Worm (Caenorhabditis elegans) whole organism, L1 larva: ENCODE results near the gene F21D12.3.

Experiments
- Y116A8C.19 ChIP-seq: sonication (generic microtip); optimal IDR thresholded peaks from 2 replicates; lab custom pipeline; 2016; ENCODE audit warnings: missing compliant biosample characterization, missing genetic modification characterization, borderline replicate concordance
- aly-2 ChIP-seq: fragments of 150-350 bp; optimal IDR thresholded peaks from 2 replicates; lab custom pipeline; 2014; ENCODE audit warnings: missing biosample characterization, missing genetic modification characterization
- blmp-1 ChIP-seq: fragments of 150-350 bp; optimal IDR thresholded peaks from 2 replicates; lab custom pipeline; 2014; ENCODE audit warnings: missing biosample characterization, missing genetic modification characterization
- ceh-8 ChIP-seq: fragments of 200-800 bp; sonication (Bioruptor generic); optimal IDR thresholded peaks from 2 replicates; lab custom pipeline; 2018; ENCODE audit warnings: mild to moderate bottlenecking, missing genetic modification characterization, moderate library complexity, missing compliant biosample characterization
- ceh-82 ChIP-seq, 3 experiments: fragments of 150-350 bp in 1 of 3; sonication (generic microtip) in 2 of 3; optimal IDR thresholded peaks; 2 replicates each; lab custom pipeline; 2014 to 2017; ENCODE audit warnings: missing biosample characterization in 3 of 3, missing genetic modification characterization in 3 of 3
- ces-1 ChIP-seq: fragments of 150-350 bp; optimal IDR thresholded peaks from 2 replicates; lab custom pipeline; 2014; ENCODE audit warnings: missing biosample characterization, missing genetic modification reagents, missing genetic modification characterization
- dsc-1 ChIP-seq: sonication (generic microtip); optimal IDR thresholded peaks from 2 replicates; lab custom pipeline; 2016; ENCODE audit warnings: mild to moderate bottlenecking, missing genetic modification characterization, missing compliant biosample characterization
- efl-1 ChIP-seq, 4 experiments: fragments of 150-350 bp; optimal IDR thresholded peaks in 3 of 4; peaks in 1 of 4; 1 replicate in 1 of 4; 2 replicates in 3 of 4; lab custom pipeline; 2014; ENCODE audit warnings: missing biosample characterization in 2 of 4, missing genetic modification characterization in 2 of 4, missing genetic modification reagents in 2 of 4
- efl-3 ChIP-seq: fragments of 200-800 bp; sonication (Bioruptor generic); optimal IDR thresholded peaks from 2 replicates; lab custom pipeline; 2018; ENCODE audit warnings: mild to moderate bottlenecking, missing genetic modification characterization, missing compliant biosample characterization
- egl-13 ChIP-seq: sonication (generic microtip); optimal IDR thresholded peaks from 2 replicates; lab custom pipeline; 2016; ENCODE audit warnings: missing genotype, missing genetic modification reagents, missing genetic modification characterization, missing compliant biosample characterization
- ets-5 ChIP-seq: fragments of 200-800 bp; sonication (Bioruptor generic); IDR thresholded peaks from 2 replicates; pipeline ENCODE4 v1.3.6; 2022; ENCODE audit warnings: missing genetic modification characterization, missing compliant biosample characterization
- fkh-4 ChIP-seq: sonication (generic microtip); optimal IDR thresholded peaks from 2 replicates; lab custom pipeline; 2016; ENCODE audit warnings: missing compliant biosample characterization, missing genetic modification characterization, borderline replicate concordance
- fos-1 ChIP-seq: fragments of 150-350 bp; optimal IDR thresholded peaks from 2 replicates; lab custom pipeline; 2014; ENCODE audit warnings: missing biosample characterization, missing genetic modification characterization
- hlh-17 ChIP-seq: fragments of 200-800 bp; sonication (Bioruptor generic); optimal IDR thresholded peaks from 2 replicates; lab custom pipeline; 2018; ENCODE audit warnings: missing genetic modification characterization, mild to moderate bottlenecking, missing compliant biosample characterization, moderate library complexity, borderline replicate concordance
- hlh-4 ChIP-seq: sonication (generic microtip); optimal IDR thresholded peaks from 2 replicates; lab custom pipeline; 2016; ENCODE audit warnings: mild to moderate bottlenecking, missing genetic modification characterization, missing compliant biosample characterization
- hpl-2 ChIP-seq: fragments of 150-350 bp; optimal IDR thresholded peaks from 2 replicates; lab custom pipeline; 2014; ENCODE audit warnings: missing biosample characterization, missing genetic modification reagents, missing genetic modification characterization
- irx-1 ChIP-seq: sonication (generic microtip); optimal IDR thresholded peaks from 2 replicates; lab custom pipeline; 2016; ENCODE audit warnings: missing genetic modification characterization, missing compliant biosample characterization
- jun-1 ChIP-seq: fragments of 150-350 bp; optimal IDR thresholded peaks from 2 replicates; lab custom pipeline; 2014; ENCODE audit warnings: missing biosample characterization, missing genetic modification reagents, missing genetic modification characterization
- lin-14 ChIP-seq: fragments of 200-800 bp; sonication (Bioruptor generic); optimal IDR thresholded peaks from 2 replicates; lab custom pipeline; 2018; ENCODE audit warnings: mild to moderate bottlenecking, missing genetic modification characterization, moderate library complexity, missing compliant biosample characterization
- lin-15B ChIP-seq: fragments of 150-350 bp; sonication (generic microtip); optimal IDR thresholded peaks from 3 replicates; lab custom pipeline; 2014; ENCODE audit warnings: missing biosample characterization, missing genetic modification characterization
- lsy-2 ChIP-seq, 2 experiments: fragments of 150-350 bp; optimal IDR thresholded peaks; 2 replicates each; lab custom pipeline; 2014; ENCODE audit warnings: missing biosample characterization in 2 of 2, missing genetic modification characterization in 2 of 2
- mdl-1 ChIP-seq, 2 experiments: fragments of 150-350 bp; optimal IDR thresholded peaks; 2 replicates each; lab custom pipeline; 2014 to 2017; ENCODE audit warnings: missing biosample characterization in 2 of 2, missing genetic modification characterization in 2 of 2, inconsistent platforms in 1 of 2
- mep-1 ChIP-seq: fragments of 150-350 bp; optimal IDR thresholded peaks from 2 replicates; lab custom pipeline; 2014; ENCODE audit warnings: missing biosample characterization, missing genetic modification characterization
- nhr-19 ChIP-seq: fragments of 200-800 bp; sonication (Bioruptor generic); conservative IDR thresholded peaks from 2 replicates; pipeline ENCODE4 v1.3.6; 2022; ENCODE audit warnings: missing genetic modification characterization, missing compliant biosample characterization
- nhr-28 ChIP-seq: fragments of 150-350 bp; optimal IDR thresholded peaks from 2 replicates; lab custom pipeline; 2014; ENCODE audit warnings: missing biosample characterization, missing genetic modification characterization
- nhr-47 ChIP-seq: sonication (generic microtip); optimal IDR thresholded peaks from 2 replicates; lab custom pipeline; 2016; ENCODE audit warnings: mild to moderate bottlenecking, missing genetic modification characterization, moderate library complexity, missing compliant biosample characterization
- nhr-76 ChIP-seq: sonication (generic microtip); optimal IDR thresholded peaks from 2 replicates; lab custom pipeline; 2017; ENCODE audit warnings: missing biosample characterization, missing genetic modification characterization
- nhr-84 ChIP-seq: sonication (generic microtip); optimal IDR thresholded peaks from 2 replicates; lab custom pipeline; 2017; ENCODE audit warnings: missing biosample characterization, missing genetic modification characterization
- nhr-90 ChIP-seq: sonication (generic microtip); optimal IDR thresholded peaks from 2 replicates; lab custom pipeline; 2016; ENCODE audit warnings: mild to moderate bottlenecking, missing genetic modification characterization, missing compliant biosample characterization; ENCODE audit not compliant: poor library complexity
- pag-3 ChIP-seq: sonication (generic microtip); optimal IDR thresholded peaks from 2 replicates; lab custom pipeline; 2017; ENCODE audit warnings: missing genetic modification characterization, mild to moderate bottlenecking, missing compliant biosample characterization, antibody characterized with exemption, borderline replicate concordance; ENCODE audit not compliant: insufficient read depth
- pax-3 ChIP-seq: fragments of 200-800 bp; sonication (Bioruptor generic); optimal IDR thresholded peaks from 2 replicates; lab custom pipeline; 2018; ENCODE audit warnings: mild to moderate bottlenecking, missing genetic modification characterization, moderate library complexity, missing compliant biosample characterization
- pqm-1 ChIP-seq: sonication (generic microtip); optimal IDR thresholded peaks from 3 replicates; lab custom pipeline; 2017; ENCODE audit warnings: missing biosample characterization, missing genetic modification characterization
- skn-1 ChIP-seq: fragments of 150-350 bp; optimal IDR thresholded peaks from 2 replicates; lab custom pipeline; 2014; ENCODE audit warnings: missing biosample characterization, missing genetic modification characterization
- snpc-4 ChIP-seq: fragments of 150-350 bp; optimal IDR thresholded peaks from 2 replicates; lab custom pipeline; 2014; ENCODE audit warnings: missing biosample characterization, missing genetic modification characterization
- snu-23 ChIP-seq: sonication (generic microtip); optimal IDR thresholded peaks from 2 replicates; lab custom pipeline; 2016; ENCODE audit warnings: missing genetic modification characterization, missing compliant biosample characterization
- sox-4 ChIP-seq: sonication (generic microtip); optimal IDR thresholded peaks from 2 replicates; lab custom pipeline; 2016; ENCODE audit warnings: missing genetic modification characterization, missing compliant biosample characterization
- sup-37 ChIP-seq: fragments of 200-800 bp; sonication (Bioruptor generic); optimal IDR thresholded peaks from 2 replicates; lab custom pipeline; 2018; ENCODE audit warnings: mild to moderate bottlenecking, missing genetic modification characterization, missing compliant biosample characterization
- tlp-1 ChIP-seq: fragments of 150-350 bp; optimal IDR thresholded peaks from 2 replicates; lab custom pipeline; 2014; ENCODE audit warnings: missing biosample characterization, missing genetic modification characterization
- unc-130 ChIP-seq: fragments of 150-350 bp; optimal IDR thresholded peaks from 2 replicates; lab custom pipeline; 2017; ENCODE audit warnings: missing biosample characterization, missing genetic modification characterization, inconsistent platforms
- unc-30 ChIP-seq: sonication (generic microtip); optimal IDR thresholded peaks from 2 replicates; lab custom pipeline; 2017; ENCODE audit warnings: missing biosample characterization, missing genetic modification characterization
- unc-62 ChIP-seq: fragments of 150-350 bp; optimal IDR thresholded peaks from 2 replicates; lab custom pipeline; 2014; ENCODE audit warnings: missing biosample characterization, missing genetic modification reagents, missing genetic modification characterization
- unc-86 ChIP-seq: sonication (generic microtip); optimal IDR thresholded peaks from 2 replicates; lab custom pipeline; 2016; ENCODE audit warnings: missing genetic modification characterization, missing compliant biosample characterization
- vab-15 ChIP-seq: sonication (generic microtip); optimal IDR thresholded peaks from 2 replicates; lab custom pipeline; 2017; ENCODE audit warnings: missing genotype, mild to moderate bottlenecking, missing genetic modification characterization, missing compliant biosample characterization
- xbp-1 ChIP-seq: sonication (generic microtip); optimal IDR thresholded peaks from 2 replicates; lab custom pipeline; 2016; ENCODE audit warnings: missing genetic modification characterization, missing compliant biosample characterization
- zip-4 ChIP-seq: fragments of 200-800 bp; sonication (Bioruptor generic); optimal IDR thresholded peaks from 2 replicates; lab custom pipeline; 2018; ENCODE audit warnings: mild to moderate bottlenecking, missing genetic modification characterization, moderate library complexity, missing compliant biosample characterization
- ztf-4 ChIP-seq: fragments of 150-350 bp; optimal IDR thresholded peaks from 2 replicates; lab custom pipeline; 2014; ENCODE audit warnings: missing biosample characterization, missing genetic modification characterization

F21D12.3 gene

ce11 chrII:7353027-7353426 is 29.2 kb upstream of the F21D12.3 start:
- TF ChIP-seq ets-5 (GFP tag; lab: Robert Waterston, UW) (no peak), efl-1 (optimal IDR thresholded peaks at IDR 0.05; lab: Kevin White, UChicago) (peak in 1 of 2 experiments; percentile 2), efl-1 (GFP tag; optimal IDR thresholded peaks at IDR 0.05 in 1 of 2; lab: Kevin White, UChicago) (peak in 1 of 2 experiments; percentile 20), efl-3 (GFP tag; lab: Kevin White, UChicago) (no peak), fkh-4 (tag; lab: Kevin White, UChicago) (no peak)
- TF ChIP-seq, all 84 proteins: peak for 1

- no peak for TF ChIP-seq vab-15 (tag; lab: Kevin White, UChicago)
- TF ChIP-seq nhr-47 (tag; lab: Kevin White, UChicago) = no peak
- no peak for TF ChIP-seq nhr-76
- TF ChIP-seq lsy-2 (tag; optimal IDR thresholded peaks at IDR 0.05; lab: Kevin White, UChicago) = no peak
- no peak for TF ChIP-seq irx-1 (tag; lab: Kevin White, UChicago)
- no peak for TF ChIP-seq snpc-4 (tag; lab: Kevin White, UChicago)
- no peak for TF ChIP-seq nhr-90 (tag; lab: Kevin White, UChicago)
- no peak for TF ChIP-seq ceh-82 (tag; optimal IDR thresholded peaks at IDR 0.05; lab: Kevin White, UChicago)
- TF ChIP-seq lin-14 (GFP tag; lab: Kevin White, UChicago) = peak; percentile 23
- no peak for TF ChIP-seq sup-37 (GFP tag; lab: Kevin White, UChicago)
- TF ChIP-seq nhr-28 = no peak
- TF ChIP-seq fos-1 (tag; lab: Kevin White, UChicago) = no peak
- no peak for TF ChIP-seq ces-1 (GFP tag; lab: Kevin White, UChicago)
- TF ChIP-seq nhr-19 (GFP tag; lab: Robert Waterston, UW) = no peak
- no peak for TF ChIP-seq hlh-17 (GFP tag; lab: Kevin White, UChicago)
- TF ChIP-seq pag-3 = no peak
- TF ChIP-seq hlh-4 = no peak
- no peak for TF ChIP-seq jun-1 (tag; lab: Kevin White, UChicago)
- peak; percentile 24 for TF ChIP-seq mep-1
- no peak for TF ChIP-seq unc-62 (GFP tag; lab: Kevin White, UChicago)
- no peak for TF ChIP-seq ceh-8
- no peak for TF ChIP-seq aly-2 (tag; lab: Kevin White, UChicago)
- TF ChIP-seq pqm-1 (tag; lab: Kevin White, UChicago) = no peak
- TF ChIP-seq unc-130 (tag; lab: Kevin White, UChicago) = no peak
- TF ChIP-seq ztf-4 (tag; lab: Kevin White, UChicago) = no peak
- no peak for TF ChIP-seq egl-13
- TF ChIP-seq xbp-1 (tag; lab: Kevin White, UChicago) = peak; percentile 100
- TF ChIP-seq blmp-1 (tag; lab: Kevin White, UChicago) = peak; percentile 79
Observed at ce11 chrII:7352507-7352906, 28.7 kb upstream of the F21D12.3 start, which contains the start of gene hsp-4. hsp-4 (minus strand) TSS chrII:7352645.

DNA sequence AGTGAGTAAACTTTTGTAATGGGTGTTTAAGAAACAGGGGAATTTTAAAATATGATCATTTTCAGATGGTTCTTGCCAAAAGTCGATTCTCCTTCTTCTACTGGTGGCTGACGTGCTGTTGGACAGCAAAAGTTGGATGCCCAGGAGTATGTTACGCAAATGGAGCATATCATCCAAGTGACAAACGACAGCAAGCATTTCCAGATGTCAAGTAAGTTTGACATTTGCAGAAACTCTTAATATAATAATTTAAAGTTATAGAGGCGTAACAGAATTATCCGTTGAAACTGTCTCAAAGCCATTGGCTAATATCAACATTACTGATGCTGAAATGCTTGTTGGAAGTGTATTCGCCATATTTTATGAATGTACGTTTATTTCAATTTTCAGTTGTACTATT is 24.2 kb upstream of the F21D12.3 start:
- no peak for TF ChIP-seq tlp-1 (tag; lab: Kevin White, UChicago)
- no peak for TF ChIP-seq snu-23 (GFP tag; lab: Kevin White, UChicago)
- no peak for TF ChIP-seq efl-1 (optimal IDR thresholded peaks at IDR 0.05; lab: Kevin White, UChicago)
- TF ChIP-seq efl-1 (GFP tag; optimal IDR thresholded peaks at IDR 0.05 in 1 of 2; lab: Kevin White, UChicago) = peak in 1 of 2 experiments; percentile 80

- TF ChIP-seq snpc-4 (tag; lab: Kevin White, UChicago) (no peak), nhr-84 (tag; lab: Kevin White, UChicago) (peak; percentile 34), sox-4 (tag; lab: Kevin White, UChicago) (no peak), unc-86 (tag; lab: Kevin White, UChicago) (no peak), irx-1 (tag; lab: Kevin White, UChicago) (no peak), jun-1 (tag; lab: Kevin White, UChicago) (no peak), aly-2 (tag; lab: Kevin White, UChicago) (no peak), unc-30 (no peak), ceh-8 (no peak), fos-1 (tag; lab: Kevin White, UChicago) (no peak), dsc-1 (tag; lab: Kevin White, UChicago) (peak; percentile 22), tlp-1 (tag; lab: Kevin White, UChicago) (no peak), snu-23 (GFP tag; lab: Kevin White, UChicago) (no peak), zip-4 (GFP tag; lab: Kevin White, UChicago) (peak; percentile 9), unc-62 (GFP tag; lab: Kevin White, UChicago) (no peak), pax-3 (no peak), xbp-1 (tag; lab: Kevin White, UChicago) (no peak), lin-15B (no peak), Y116A8C.19 (no peak), vab-15 (tag; lab: Kevin White, UChicago) (no peak), hpl-2 (no peak), mdl-1 (tag; optimal IDR thresholded peaks at IDR 0.05; lab: Kevin White, UChicago) (no peak), skn-1 (tag; lab: Kevin White, UChicago) (no peak)
Observed at ce11 chrII:7345858-7346257, 22.0 kb upstream of the F21D12.3 start.
